Fruit fly (Drosophila melanogaster) Kc167 (cell line): ENCODE data around the gene CG8892.

Source experiments
- Sin3A ChIP-seq: fragments of >200 bp; optimal IDR thresholded peaks from 2 replicates; lab custom pipeline; 2018; ENCODE audit warnings: missing external identifiers
- psq ChIP-seq: fragments of >200 bp; optimal IDR thresholded peaks from 2 replicates; lab custom pipeline; 2017; ENCODE audit warnings: missing external identifiers
- ttk ChIP-seq: sonication (Bioruptor generic); optimal IDR thresholded peaks from 2 replicates; lab custom pipeline; 2017; ENCODE audit warnings: missing external identifiers

DNA sequence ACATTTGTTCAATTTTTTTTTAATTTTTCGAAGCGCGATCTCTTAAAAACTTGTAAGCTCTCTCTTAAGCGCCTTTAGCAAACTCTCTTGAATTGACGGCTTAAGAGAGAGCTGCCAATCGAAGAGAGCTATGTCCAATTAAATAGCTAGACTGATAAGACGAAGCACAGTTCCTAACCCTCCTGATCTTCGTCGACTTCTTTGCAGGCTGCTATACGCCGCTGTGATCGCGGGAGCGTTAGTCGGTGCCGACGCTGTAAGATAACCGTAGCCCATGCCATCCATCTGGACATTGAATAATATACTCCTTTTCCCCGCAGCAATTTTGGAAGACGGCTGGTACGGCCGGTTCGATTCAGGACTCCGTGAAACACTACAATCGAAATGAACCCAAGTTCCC is 49.1 kb upstream of the CG8892 start:
- TF ChIP-seq Sin3A (lab: Kevin White, UChicago) (no peak), ttk (no peak), psq (lab: Kevin White, UChicago) (no peak)
